Worm (Caenorhabditis elegans) whole organism, L4/young adult: ENCODE data around the gene B0252.11.

Experiments
- W03F9.2 ChIP-seq: fragments of 150-350 bp; optimal IDR thresholded peaks from 2 replicates; lab custom pipeline; 2014; ENCODE audit warnings: missing biosample characterization, missing genetic modification characterization
- dao-5 ChIP-seq: sonication (generic microtip); optimal IDR thresholded peaks from 2 replicates; lab custom pipeline; 2016; ENCODE audit warnings: missing genotype, missing genetic modification characterization, moderate library complexity, missing compliant biosample characterization
- him-1 ChIP-seq: sonication (generic microtip); optimal IDR thresholded peaks from 2 replicates; lab custom pipeline; 2016; ENCODE audit warnings: missing genotype, missing genetic modification reagents, missing genetic modification characterization, missing compliant biosample characterization

ce11 chrII:6940726-6941230, 23.2 kb upstream of the B0252.11 start:
- TF ChIP-seq him-1 (tag; lab: Kevin White, UChicago), result no peak
- TF ChIP-seq W03F9.2 (tag; lab: Kevin White, UChicago), result no peak
- no peak for TF ChIP-seq dao-5 (tag; lab: Kevin White, UChicago)
